Worm (Caenorhabditis elegans) whole organism, midembryonic: ENCODE data around the gene F56F10.2.
A peak's percentile ranks its signal among the peaks of the same experiment; 100 is the strongest.

Experiments
- T22C8.4 ChIP-seq: fragments of 200-800 bp; sonication (Bioruptor generic); IDR thresholded peaks from 2 replicates; pipeline ENCODE4 v1.3.6; 2022; ENCODE audit warnings: missing genetic modification characterization, missing compliant biosample characterization
- cog-1 ChIP-seq: sonication (generic microtip); optimal IDR thresholded peaks from 2 replicates; lab custom pipeline; 2016; ENCODE audit warnings: missing genetic modification characterization, missing compliant biosample characterization
- flt-1 ChIP-seq: fragments of 200-800 bp; sonication (Bioruptor generic); IDR thresholded peaks from 2 replicates; pipeline ENCODE4 v1.3.6; 2022; ENCODE audit warnings: missing genetic modification characterization, missing compliant biosample characterization
- klf-2 ChIP-seq: fragments of 200-800 bp; sonication (Bioruptor generic); conservative IDR thresholded peaks from 2 replicates; pipeline ENCODE4 v1.3.6; 2022; ENCODE audit warnings: missing genetic modification reagents, missing genetic modification characterization, missing compliant biosample characterization
- med-1 ChIP-seq: sonication (generic microtip); optimal IDR thresholded peaks from 2 replicates; lab custom pipeline; 2017; ENCODE audit warnings: missing genetic modification characterization, mild to moderate bottlenecking, missing compliant biosample characterization, antibody characterized with exemption, missing genetic modification reagents; ENCODE audit not compliant: insufficient read depth
- ref-1 ChIP-seq: fragments of 200-800 bp; sonication (Bioruptor generic); conservative IDR thresholded peaks from 2 replicates; pipeline ENCODE4 v1.3.6; 2022; ENCODE audit warnings: missing genetic modification reagents, missing genetic modification characterization, missing compliant biosample characterization
- tab-1 ChIP-seq: fragments of 200-800 bp; sonication (Bioruptor generic); IDR thresholded peaks from 2 replicates; pipeline ENCODE4 v1.3.6; 2022; ENCODE audit warnings: missing genetic modification characterization, missing compliant biosample characterization
- ztf-23 ChIP-seq: fragments of 200-800 bp; sonication (Bioruptor generic); IDR thresholded peaks from 2 replicates; pipeline ENCODE4 v1.3.6; 2022; ENCODE audit warnings: missing genetic modification reagents, missing genetic modification characterization, missing compliant biosample characterization
- ztf-29 ChIP-seq: fragments of 200-800 bp; sonication (Bioruptor generic); IDR thresholded peaks from 2 replicates; pipeline ENCODE4 v1.3.6; 2022; ENCODE audit warnings: missing genetic modification reagents, missing genetic modification characterization, missing compliant biosample characterization

F56F10.2 gene

DNA sequence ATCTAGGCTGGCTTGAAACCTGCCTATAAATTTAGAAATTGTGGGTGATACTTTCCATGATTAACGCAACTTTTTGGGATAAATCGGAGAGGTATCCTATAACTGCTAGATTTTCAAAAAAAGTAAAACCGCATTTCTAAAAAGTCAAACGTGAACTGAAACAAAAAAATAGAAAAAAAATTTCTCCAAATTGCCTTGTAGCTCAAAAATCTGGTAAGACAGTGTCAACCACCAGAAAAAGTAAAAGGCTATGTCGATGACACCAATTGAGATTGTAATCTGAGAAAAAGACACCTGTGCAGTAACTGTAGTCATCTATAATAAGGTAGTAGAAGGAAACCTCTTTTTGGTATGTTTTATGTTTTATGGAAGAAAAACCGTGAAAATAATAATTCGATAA is 30.8 kb upstream of the F56F10.2 start, which contains the start of gene wdr-54:
Gene wdr-54, plus strand, starts transcription at position 301 of the 400 bp plus-strand sequence.
- TF ChIP-seq tab-1 (GFP tag; lab: Robert Waterston, UW), result no peak

DNA sequence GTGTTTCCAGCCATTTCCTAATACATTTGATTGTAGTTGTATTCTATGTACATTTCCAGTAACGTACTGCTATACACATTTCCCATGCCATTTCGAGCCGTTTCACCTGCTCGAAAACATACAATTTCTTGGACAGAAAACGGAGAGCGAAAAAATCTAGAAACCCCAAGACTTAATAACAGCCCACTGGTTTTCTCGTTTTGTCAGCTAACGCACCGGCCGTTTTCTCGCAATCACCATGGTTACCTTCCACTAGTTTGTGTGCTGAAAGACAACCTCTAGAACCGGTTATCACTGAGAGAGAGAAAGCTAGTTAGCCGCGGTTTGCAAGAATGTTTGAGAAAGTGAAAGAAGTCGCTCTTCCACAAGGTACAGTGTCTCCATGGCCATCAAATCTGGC is 29.2 kb upstream of the F56F10.2 start:
- TF ChIP-seq klf-2, result no peak
- no peak for TF ChIP-seq cog-1 (tag; lab: Kevin White, UChicago)
- TF ChIP-seq ref-1, result no peak
- no peak for TF ChIP-seq flt-1 (GFP tag; lab: Robert Waterston, UW)
- no peak for TF ChIP-seq tab-1 (GFP tag; lab: Robert Waterston, UW)
- no peak for TF ChIP-seq T22C8.4 (GFP tag; lab: Robert Waterston, UW)
- TF ChIP-seq ztf-29, result no peak
- no peak for TF ChIP-seq ztf-23 (GFP tag; lab: Robert Waterston, UW)
- TF ChIP-seq med-1 (GFP tag; lab: Kevin White, UChicago), result no peak

DNA sequence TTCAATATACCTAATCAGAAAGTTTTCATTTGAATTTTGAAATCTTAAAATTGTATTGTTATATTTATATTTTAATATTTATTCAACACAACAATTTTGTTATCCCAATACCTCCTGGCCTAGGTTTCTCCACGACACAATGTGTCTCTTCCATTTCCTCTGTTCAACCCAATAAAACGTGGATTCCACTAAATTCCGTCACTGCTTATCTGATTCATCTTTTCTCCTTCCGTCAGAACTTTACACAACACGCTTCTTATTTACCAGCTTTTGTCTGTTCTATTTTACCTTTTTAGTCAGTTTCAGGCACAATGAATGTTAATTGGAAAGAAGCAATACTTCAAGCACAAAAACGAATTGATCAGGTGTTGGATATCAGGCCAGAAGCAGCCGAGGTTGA is 24.9 kb upstream of the F56F10.2 start, which contains the start of gene F39H12.1:
Gene F39H12.1, plus strand, starts transcription at position 301 of the 400 bp plus-strand sequence.
- TF ChIP-seq ztf-23 (GFP tag; lab: Robert Waterston, UW), result no peak

DNA sequence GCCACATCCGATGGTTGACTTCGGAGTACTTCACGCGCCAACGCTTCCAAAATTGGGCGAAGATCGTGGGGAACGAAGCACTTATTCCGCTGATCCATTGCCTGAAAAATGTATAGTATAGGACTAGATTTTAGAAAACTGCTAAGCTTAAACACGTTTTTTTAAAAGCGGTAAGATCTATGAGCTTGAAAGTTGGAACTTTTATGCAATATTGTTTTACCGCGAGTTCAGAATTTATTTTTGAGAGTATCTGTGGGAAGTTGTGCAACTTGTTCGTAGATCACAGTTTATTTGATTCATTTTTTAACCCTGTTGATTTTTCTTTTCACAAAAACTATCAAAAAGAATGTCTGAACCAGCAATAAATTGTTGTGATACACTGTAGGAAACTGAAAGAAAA is 18.0 kb upstream of the F56F10.2 start, which contains the start of gene F39H12.3:
Gene F39H12.3, minus strand, starts transcription at position 101 of the 400 bp plus-strand sequence.
- TF ChIP-seq ztf-23 (GFP tag; lab: Robert Waterston, UW) (no peak), T22C8.4 (GFP tag; lab: Robert Waterston, UW) (no peak), klf-2 (no peak), med-1 (GFP tag; lab: Kevin White, UChicago) (no peak), ztf-29 (no peak), tab-1 (GFP tag; lab: Robert Waterston, UW) (no peak), cog-1 (tag; lab: Kevin White, UChicago) (no peak), flt-1 (GFP tag; lab: Robert Waterston, UW) (no peak), ref-1 (no peak)

DNA sequence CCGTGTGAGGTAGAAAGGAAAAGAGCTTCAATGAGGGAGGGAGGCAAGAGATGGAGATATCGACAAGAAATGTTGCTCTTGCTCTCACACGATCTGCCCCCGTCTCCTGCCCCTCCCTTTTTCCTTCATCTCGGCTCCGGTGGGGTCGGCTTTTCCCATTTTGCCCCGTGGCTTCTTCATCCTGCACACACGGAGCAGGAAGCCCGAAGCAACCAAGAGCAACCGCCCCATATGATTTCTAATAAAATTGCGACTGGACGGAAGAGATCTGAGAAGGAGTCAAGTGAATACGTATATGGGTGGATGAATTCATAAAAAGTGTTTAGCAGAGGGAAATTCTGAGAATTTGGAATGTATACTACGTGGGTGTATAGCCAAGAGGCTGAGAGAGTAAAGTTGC is 14.8 kb upstream of the F56F10.2 start:
- TF ChIP-seq ztf-29, result no peak

DNA sequence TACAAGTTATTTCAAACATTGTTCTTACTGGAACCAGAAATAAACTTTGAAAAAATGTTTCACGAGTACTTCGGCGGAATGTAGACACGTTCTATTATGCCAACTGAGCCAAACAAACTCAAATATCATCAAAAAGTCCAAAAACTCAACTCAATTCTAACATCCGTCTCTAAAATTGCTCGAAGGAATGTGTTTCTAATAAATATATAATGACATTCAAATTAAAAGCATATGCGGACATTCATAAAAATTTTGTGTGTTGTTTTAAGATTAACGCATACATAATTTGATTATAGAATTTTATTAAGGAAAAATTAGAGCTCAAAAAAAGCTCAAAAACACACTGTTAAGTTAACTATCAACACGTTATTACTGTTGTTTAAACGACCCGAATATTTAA is 14.0 kb upstream of the F56F10.2 start:
- no peak for TF ChIP-seq med-1 (GFP tag; lab: Kevin White, UChicago)
- TF ChIP-seq cog-1 (tag; lab: Kevin White, UChicago), result no peak
- no peak for TF ChIP-seq flt-1 (GFP tag; lab: Robert Waterston, UW)
- TF ChIP-seq tab-1 (GFP tag; lab: Robert Waterston, UW), result no peak
- no peak for TF ChIP-seq klf-2
- TF ChIP-seq ztf-23 (GFP tag; lab: Robert Waterston, UW), result no peak
- TF ChIP-seq ref-1, result no peak
- no peak for TF ChIP-seq T22C8.4 (GFP tag; lab: Robert Waterston, UW)
- TF ChIP-seq ztf-29, result no peak

DNA sequence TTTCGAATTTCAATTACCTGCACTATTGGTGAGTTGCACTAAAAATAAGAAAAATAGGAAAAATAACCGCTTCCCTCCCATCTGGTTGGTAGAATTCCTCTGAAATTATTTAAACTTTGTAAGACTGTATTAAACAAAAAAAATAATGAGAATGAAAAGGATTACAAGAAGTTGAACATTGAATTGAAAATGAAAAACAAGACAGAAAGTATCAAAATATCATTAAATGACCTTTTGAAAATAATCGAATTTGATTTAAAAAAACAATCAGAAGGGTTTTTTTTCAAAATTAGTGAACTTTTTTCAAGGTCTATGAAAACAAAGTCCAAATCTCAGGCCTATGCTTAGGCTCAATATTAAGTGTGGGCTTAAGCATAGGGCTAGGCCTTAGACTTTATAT is 8.0 kb upstream of the F56F10.2 start, which contains the start of gene igcm-1:
Gene igcm-1, minus strand, starts transcription at position 101 of the 400 bp plus-strand sequence.
- TF ChIP-seq ref-1, result no peak
- TF ChIP-seq klf-2, result no peak
- TF ChIP-seq cog-1 (tag; lab: Kevin White, UChicago), result no peak
- TF ChIP-seq med-1 (GFP tag; lab: Kevin White, UChicago), result no peak
- no peak for TF ChIP-seq ztf-29
- TF ChIP-seq tab-1 (GFP tag; lab: Robert Waterston, UW), result no peak
- TF ChIP-seq ztf-23 (GFP tag; lab: Robert Waterston, UW), result no peak
- TF ChIP-seq flt-1 (GFP tag; lab: Robert Waterston, UW), result no peak
- no peak for TF ChIP-seq T22C8.4 (GFP tag; lab: Robert Waterston, UW)

DNA sequence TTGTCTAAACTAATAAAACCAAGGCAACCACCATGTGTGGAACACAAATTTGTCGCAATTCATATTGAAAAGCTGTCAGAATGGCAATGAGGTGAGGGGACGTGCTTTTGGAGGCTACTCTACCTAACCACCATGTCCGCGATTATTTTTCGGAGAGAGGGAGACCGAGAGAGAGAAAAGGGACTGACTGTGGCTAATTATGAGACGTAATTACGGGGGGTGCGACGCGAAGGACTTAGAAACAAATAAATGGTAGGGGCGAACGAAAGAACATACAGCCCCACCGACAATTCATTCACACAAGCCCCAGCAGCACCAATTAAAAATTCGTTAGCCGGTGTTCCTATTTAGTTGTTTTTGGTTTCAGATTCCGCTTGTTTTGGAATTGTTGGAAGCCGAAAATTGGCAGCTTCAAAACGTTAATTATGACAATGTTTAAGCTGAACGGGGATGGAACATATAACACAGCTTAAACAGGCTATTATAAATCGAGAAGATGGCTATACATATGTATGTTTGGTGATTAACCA is 6.6 kb upstream of the F56F10.2 start:
- TF ChIP-seq med-1 (GFP tag; lab: Kevin White, UChicago) (no peak), cog-1 (tag; lab: Kevin White, UChicago) (no peak), tab-1 (GFP tag; lab: Robert Waterston, UW) (0 out of 2 replicates have a peak, but pooled peaks have one; percentile 43), klf-2 (no peak)

DNA sequence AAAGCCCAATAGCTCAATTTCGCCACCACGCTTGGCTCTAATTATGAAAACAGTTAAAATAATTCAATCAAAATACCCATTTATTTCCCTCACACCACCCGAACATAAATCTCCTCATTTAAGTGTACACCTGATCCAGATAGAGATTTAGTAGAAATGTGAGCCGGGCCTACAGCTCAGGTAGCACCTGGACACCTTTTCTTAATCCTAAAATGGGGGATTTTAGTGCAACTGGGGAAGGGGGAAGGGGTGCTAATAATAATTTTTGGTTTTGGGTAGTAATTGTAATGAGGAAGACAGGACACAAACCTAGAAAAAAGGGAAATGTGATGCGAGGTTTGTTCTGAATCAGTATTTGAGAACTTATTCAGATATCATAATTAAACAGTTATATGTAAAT is 5.8 kb upstream of the F56F10.2 start:
- TF ChIP-seq med-1 (GFP tag; lab: Kevin White, UChicago) (no peak), flt-1 (GFP tag; lab: Robert Waterston, UW) (no peak), ztf-23 (GFP tag; lab: Robert Waterston, UW) (no peak), klf-2 (no peak), T22C8.4 (GFP tag; lab: Robert Waterston, UW) (no peak), cog-1 (tag; lab: Kevin White, UChicago) (no peak)

DNA sequence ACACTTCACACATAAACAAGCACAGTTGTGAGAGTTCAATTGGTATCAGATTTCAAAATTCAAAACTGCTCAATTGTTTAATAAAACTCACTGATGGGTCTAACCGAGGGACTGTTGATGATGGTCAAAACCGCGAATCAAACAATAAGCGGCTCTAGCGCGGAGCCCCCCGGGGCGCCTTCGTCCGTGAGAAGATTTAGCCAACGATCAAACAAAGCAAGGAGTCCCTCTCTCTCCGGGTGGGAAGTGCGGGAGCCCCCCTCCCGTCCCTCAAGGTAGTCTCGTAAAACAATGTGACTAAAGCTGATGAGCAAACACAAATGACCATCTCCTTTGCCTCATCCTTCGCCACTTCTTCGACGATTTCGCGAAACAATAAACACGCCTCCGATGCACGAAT is 1.8 kb upstream of the F56F10.2 start:
- peak; percentile 6; the same call in 1 of the 2 replicates for TF ChIP-seq ztf-29
- no peak for TF ChIP-seq tab-1 (GFP tag; lab: Robert Waterston, UW)

DNA sequence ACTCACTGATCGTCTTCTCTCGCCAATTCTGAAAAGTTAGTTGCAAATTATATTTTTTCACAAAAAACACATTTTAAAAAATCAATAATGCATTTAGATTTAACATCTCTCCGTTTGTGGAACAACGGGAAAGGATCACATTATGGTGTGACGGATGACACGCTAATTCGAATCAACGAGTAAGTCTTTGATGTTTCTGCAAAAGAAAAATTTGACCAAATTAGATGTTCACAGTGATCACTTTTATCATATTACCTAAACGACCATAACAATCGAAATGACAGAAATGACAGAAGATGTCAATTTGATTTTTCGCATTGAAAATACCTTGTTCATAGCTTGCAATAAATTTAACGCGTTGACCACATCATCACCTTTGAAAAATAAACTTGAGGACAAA is 2.0 kb downstream of the F56F10.2 start:
- TF ChIP-seq tab-1 (GFP tag; lab: Robert Waterston, UW) (no peak), ztf-23 (GFP tag; lab: Robert Waterston, UW) (no peak), klf-2 (no peak), ztf-29 (no peak), flt-1 (GFP tag; lab: Robert Waterston, UW) (no peak), med-1 (GFP tag; lab: Kevin White, UChicago) (no peak)
